Worm (Caenorhabditis elegans) whole organism, L2 larva: ENCODE data around the gene gos-28.

ENCODE experiments used
- C34F6.9 ChIP-seq: fragments of 150-350 bp; optimal IDR thresholded peaks from 2 replicates; lab custom pipeline; 2014; ENCODE audit warnings: missing biosample characterization, missing genetic modification characterization
- F13H6.1 ChIP-seq: sonication (generic microtip); optimal IDR thresholded peaks from 2 replicates; lab custom pipeline; 2016; ENCODE audit warnings: missing genetic modification characterization, missing compliant biosample characterization
- R02D3.7 ChIP-seq: fragments of 150-350 bp; optimal IDR thresholded peaks from 2 replicates; lab custom pipeline; 2014; ENCODE audit warnings: missing biosample characterization, missing genetic modification characterization
- Y55F3AM.14 ChIP-seq: fragments of 200-800 bp; sonication (Bioruptor generic); optimal IDR thresholded peaks from 2 replicates; lab custom pipeline; 2018; ENCODE audit warnings: mild to moderate bottlenecking, missing genetic modification characterization, missing compliant biosample characterization
- ZK546.5 ChIP-seq: sonication (generic microtip); optimal IDR thresholded peaks from 2 replicates; lab custom pipeline; 2017; ENCODE audit warnings: missing biosample characterization, missing genetic modification characterization
- alr-1 ChIP-seq: fragments of 150-350 bp; optimal IDR thresholded peaks from 2 replicates; lab custom pipeline; 2014; ENCODE audit warnings: missing biosample characterization, missing genetic modification characterization
- aly-2 ChIP-seq: fragments of 150-350 bp; optimal IDR thresholded peaks from 2 replicates; lab custom pipeline; 2014; ENCODE audit warnings: missing biosample characterization, missing genetic modification characterization
- ama-1 ChIP-seq: fragments of 150-350 bp; optimal IDR thresholded peaks from 2 replicates; lab custom pipeline; 2018; ENCODE audit warnings: inconsistent platforms
- blmp-1 ChIP-seq: sonication (generic microtip); optimal IDR thresholded peaks from 2 replicates; lab custom pipeline; 2017; ENCODE audit warnings: missing genetic modification characterization, mild to moderate bottlenecking, missing compliant biosample characterization, antibody characterized with exemption, moderate library complexity; ENCODE audit not compliant: insufficient read depth
- ceh-16 ChIP-seq: fragments of 150-350 bp; optimal IDR thresholded peaks from 2 replicates; lab custom pipeline; 2014; ENCODE audit warnings: missing biosample characterization, missing genetic modification characterization
- ceh-82 ChIP-seq: fragments of 150-350 bp; optimal IDR thresholded peaks from 2 replicates; lab custom pipeline; 2014; ENCODE audit warnings: missing biosample characterization, missing genetic modification characterization
- crh-2 ChIP-seq: sonication (generic microtip); optimal IDR thresholded peaks from 2 replicates; lab custom pipeline; 2017; ENCODE audit warnings: missing biosample characterization, missing genetic modification characterization
- dmd-4 ChIP-seq: sonication (generic microtip); optimal IDR thresholded peaks from 2 replicates; lab custom pipeline; 2017; ENCODE audit warnings: missing biosample characterization, missing genetic modification characterization
- egl-27 ChIP-seq: sonication (generic microtip); optimal IDR thresholded peaks from 3 replicates; lab custom pipeline; 2017; ENCODE audit warnings: missing biosample characterization, missing genetic modification reagents, missing genetic modification characterization
- elt-1 ChIP-seq: fragments of 150-350 bp; optimal IDR thresholded peaks from 2 replicates; lab custom pipeline; 2014; ENCODE audit warnings: missing biosample characterization, missing genetic modification characterization
- elt-3 ChIP-seq: sonication (generic microtip); optimal IDR thresholded peaks from 2 replicates; lab custom pipeline; 2017; ENCODE audit warnings: missing biosample characterization, missing genetic modification characterization
- fos-1 ChIP-seq: fragments of 150-350 bp; optimal IDR thresholded peaks from 2 replicates; lab custom pipeline; 2014; ENCODE audit warnings: missing biosample characterization, missing genetic modification characterization
- gmeb-1 ChIP-seq: fragments of 150-350 bp; optimal IDR thresholded peaks from 2 replicates; lab custom pipeline; 2014; ENCODE audit warnings: missing biosample characterization, missing genetic modification characterization
- lin-11 ChIP-seq: fragments of 150-350 bp; sonication (generic microtip); optimal IDR thresholded peaks from 2 replicates; lab custom pipeline; 2014; ENCODE audit warnings: missing biosample characterization, missing genetic modification characterization, inconsistent platforms, mixed read lengths
- lin-13 ChIP-seq: fragments of 150-350 bp; optimal IDR thresholded peaks from 2 replicates; lab custom pipeline; 2014; ENCODE audit warnings: missing biosample characterization, missing genetic modification reagents, missing genetic modification characterization
- lin-39 ChIP-seq: fragments of 150-350 bp; optimal IDR thresholded peaks from 2 replicates; lab custom pipeline; 2014; ENCODE audit warnings: missing biosample characterization, missing genetic modification reagents, missing genetic modification characterization
- lsy-2 ChIP-seq, 2 experiments: fragments of 150-350 bp in 1 of 2; sonication (generic microtip) in 1 of 2; optimal IDR thresholded peaks; 2 replicates each; lab custom pipeline; 2014 to 2017; ENCODE audit warnings: missing biosample characterization in 2 of 2, missing genetic modification characterization in 2 of 2
- mab-5 ChIP-seq: fragments of 150-350 bp; optimal IDR thresholded peaks from 2 replicates; lab custom pipeline; 2014; ENCODE audit warnings: missing biosample characterization, missing genetic modification characterization
- mbf-1 ChIP-seq: sonication (generic microtip); optimal IDR thresholded peaks from 2 replicates; lab custom pipeline; 2017; ENCODE audit warnings: missing biosample characterization, missing genetic modification characterization
- mdl-1 ChIP-seq, 2 experiments: fragments of 150-350 bp in 1 of 2; sonication (generic microtip) in 1 of 2; optimal IDR thresholded peaks; 2 replicates each; lab custom pipeline; 2017; ENCODE audit warnings: missing biosample characterization in 2 of 2, missing genetic modification characterization in 2 of 2
- nhr-10 ChIP-seq: sonication (generic microtip); optimal IDR thresholded peaks from 2 replicates; lab custom pipeline; 2017; ENCODE audit warnings: missing biosample characterization, missing genetic modification characterization
- nhr-11 ChIP-seq: fragments of 150-350 bp; optimal IDR thresholded peaks from 2 replicates; lab custom pipeline; 2014; ENCODE audit warnings: missing biosample characterization, missing genetic modification characterization
- nhr-12 ChIP-seq: fragments of 150-350 bp; optimal IDR thresholded peaks from 2 replicates; lab custom pipeline; 2014; ENCODE audit warnings: missing biosample characterization, missing genetic modification characterization
- nhr-129 ChIP-seq: fragments of 150-350 bp; optimal IDR thresholded peaks from 2 replicates; lab custom pipeline; 2014; ENCODE audit warnings: missing biosample characterization, missing genetic modification characterization
- nhr-21 ChIP-seq: fragments of 150-350 bp; optimal IDR thresholded peaks from 2 replicates; lab custom pipeline; 2014; ENCODE audit warnings: missing biosample characterization, missing genetic modification characterization
- nhr-23 ChIP-seq: fragments of 150-350 bp; optimal IDR thresholded peaks from 2 replicates; lab custom pipeline; 2014; ENCODE audit warnings: missing biosample characterization, missing genetic modification reagents, missing genetic modification characterization
- nhr-237 ChIP-seq: fragments of 150-350 bp; optimal IDR thresholded peaks from 2 replicates; lab custom pipeline; 2014; ENCODE audit warnings: missing biosample characterization, missing genetic modification characterization
- nhr-25 ChIP-seq: fragments of 150-350 bp; sonication (generic microtip); optimal IDR thresholded peaks from 3 replicates; lab custom pipeline; 2014; ENCODE audit warnings: missing biosample characterization, missing genetic modification characterization
- nhr-6 ChIP-seq: fragments of 150-350 bp; optimal IDR thresholded peaks from 2 replicates; lab custom pipeline; 2014; ENCODE audit warnings: missing biosample characterization, missing genetic modification characterization
- nhr-77 ChIP-seq: fragments of 150-350 bp; optimal IDR thresholded peaks from 2 replicates; lab custom pipeline; 2014; ENCODE audit warnings: missing biosample characterization, missing genetic modification characterization
- peb-1 ChIP-seq: fragments of 150-350 bp; optimal IDR thresholded peaks from 2 replicates; lab custom pipeline; 2014; ENCODE audit warnings: missing biosample characterization, missing genetic modification characterization
- sem-4 ChIP-seq: fragments of 150-350 bp; optimal IDR thresholded peaks from 2 replicates; lab custom pipeline; 2014; ENCODE audit warnings: missing biosample characterization, missing genetic modification reagents, missing genetic modification characterization
- skn-1 ChIP-seq: sonication (generic microtip); optimal IDR thresholded peaks from 2 replicates; lab custom pipeline; 2017; ENCODE audit warnings: missing biosample characterization, missing genetic modification characterization
- sma-3 ChIP-seq: sonication (generic microtip); optimal IDR thresholded peaks from 2 replicates; lab custom pipeline; 2016; ENCODE audit warnings: missing genetic modification reagents, missing genetic modification characterization, missing compliant biosample characterization
- sma-9 ChIP-seq, 2 experiments: fragments of 150-350 bp in 1 of 2; sonication (generic microtip) in 1 of 2; optimal IDR thresholded peaks; 2 replicates each; lab custom pipeline; 2014 to 2016; ENCODE audit warnings: missing genetic modification characterization in 2 of 2, mild to moderate bottlenecking in 1 of 2, missing biosample characterization in 1 of 2, missing compliant biosample characterization in 1 of 2, missing genetic modification reagents in 1 of 2, moderate library complexity in 1 of 2
- snpc-4 ChIP-seq: fragments of 150-350 bp; optimal IDR thresholded peaks from 2 replicates; lab custom pipeline; 2014; ENCODE audit warnings: missing biosample characterization, missing genetic modification characterization
- unc-39 ChIP-seq: fragments of 150-350 bp; optimal IDR thresholded peaks from 2 replicates; lab custom pipeline; 2014; ENCODE audit warnings: missing biosample characterization, missing genetic modification characterization
- unc-55 ChIP-seq: fragments of 150-350 bp; sonication (generic microtip); optimal IDR thresholded peaks from 3 replicates; lab custom pipeline; 2014; ENCODE audit warnings: missing biosample characterization, missing genetic modification reagents, missing genetic modification characterization
- unc-62 ChIP-seq: fragments of 150-350 bp; optimal IDR thresholded peaks from 2 replicates; lab custom pipeline; 2014; ENCODE audit warnings: missing biosample characterization, missing genetic modification reagents, missing genetic modification characterization
- zag-1 ChIP-seq: fragments of 150-350 bp; optimal IDR thresholded peaks from 2 replicates; lab custom pipeline; 2014; ENCODE audit warnings: missing biosample characterization, missing genetic modification characterization
- ztf-1 ChIP-seq: fragments of 200-800 bp; sonication (Bioruptor generic); conservative IDR thresholded peaks from 2 replicates; pipeline ENCODE4 v1.3.6; 2022; ENCODE audit warnings: missing genetic modification characterization, missing compliant biosample characterization
- ztf-11 ChIP-seq: sonication (generic microtip); optimal IDR thresholded peaks from 2 replicates; lab custom pipeline; 2017; ENCODE audit warnings: missing biosample characterization, missing genetic modification characterization
- ztf-4 ChIP-seq: fragments of 150-350 bp; optimal IDR thresholded peaks from 2 replicates; lab custom pipeline; 2014; ENCODE audit warnings: missing biosample characterization, missing genetic modification characterization

The gos-28 gene

DNA sequence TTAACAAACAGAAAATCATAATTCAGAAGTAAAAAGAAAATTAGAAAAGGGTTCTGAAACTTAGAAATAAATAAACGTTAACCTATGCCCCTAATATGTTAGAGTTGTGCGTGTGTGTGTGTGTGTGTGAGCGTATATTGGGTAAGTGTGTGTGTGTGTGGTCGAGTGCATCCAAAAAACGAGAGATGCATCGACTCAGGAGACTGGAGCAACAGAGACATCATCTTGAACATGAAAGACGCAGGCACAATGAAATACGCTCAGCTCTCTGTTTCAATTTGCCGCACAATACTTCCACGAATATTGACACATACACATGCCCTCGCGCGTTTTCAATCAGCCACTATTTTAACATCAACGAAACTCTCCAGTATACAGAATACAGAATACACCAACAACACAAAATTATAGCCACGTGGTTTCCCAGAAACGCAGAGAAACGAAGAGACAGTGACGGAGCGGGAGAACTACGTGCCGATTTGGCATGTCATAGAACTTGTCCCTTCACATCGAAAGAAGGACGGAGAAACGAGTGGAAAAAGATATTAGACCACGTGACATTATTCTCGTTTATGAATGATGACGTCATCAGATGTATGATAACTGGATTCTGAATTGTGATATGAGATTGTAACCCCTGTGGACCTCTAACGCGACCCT lies 27.3 kb upstream of the gos-28 start:
- TF ChIP-seq lsy-2 (tag; optimal IDR thresholded peaks at IDR 0.05; lab: Kevin White, UChicago) (peak; percentile 33 to 76), nhr-23 (tag; lab: Kevin White, UChicago) (no peak), aly-2 (no peak), skn-1 (tag; lab: Kevin White, UChicago) (peak; percentile 16), nhr-21 (tag; lab: Kevin White, UChicago) (peak; percentile 93), nhr-10 (peak; percentile 8), egl-27 (tag; lab: Kevin White, UChicago) (peak; percentile 60), snpc-4 (peak; percentile 41), elt-1 (tag; lab: Kevin White, UChicago) (no peak), nhr-6 (tag; lab: Kevin White, UChicago) (peak; percentile 67), elt-3 (tag; lab: Kevin White, UChicago) (no peak), fos-1 (tag; lab: Kevin White, UChicago) (peak; percentile 75), zag-1 (no peak), ceh-82 (no peak), blmp-1 (tag; lab: Kevin White, UChicago) (peak; percentile 75), nhr-11 (no peak), peb-1 (tag; lab: Kevin White, UChicago) (no peak), unc-62 (GFP tag; lab: Kevin White, UChicago) (peak; percentile 15), sem-4 (tag; lab: Kevin White, UChicago) (peak; percentile 70), Y55F3AM.14 (GFP tag; lab: Kevin White, UChicago) (peak; percentile 66), nhr-77 (tag; lab: Kevin White, UChicago) (no peak), crh-2 (tag; lab: Kevin White, UChicago) (peak; percentile 92), sma-3 (peak; percentile 95), lin-13 (GFP tag; lab: Kevin White, UChicago) (peak; percentile 17), nhr-129 (tag; lab: Kevin White, UChicago) (peak; percentile 92), nhr-25 (peak; percentile 97), dmd-4 (tag; lab: Kevin White, UChicago) (no peak), mbf-1 (tag; lab: Kevin White, UChicago) (no peak), mdl-1 (tag; optimal IDR thresholded peaks at IDR 0.05; lab: Kevin White, UChicago) (peak; percentile 92 to 96), sma-9 (GFP tag; optimal IDR thresholded peaks at IDR 0.05; lab: Kevin White, UChicago) (peak; percentile 91), sma-9 (tag; optimal IDR thresholded peaks at IDR 0.05; lab: Kevin White, UChicago) (no peak), unc-55 (GFP tag; lab: Kevin White, UChicago) (peak; percentile 52), C34F6.9 (tag; lab: Kevin White, UChicago) (peak; percentile 82), unc-39 (tag; lab: Kevin White, UChicago) (no peak), lin-11 (tag; lab: Kevin White, UChicago) (no peak), ama-1 (lab: Kevin White, UChicago) (peak; percentile 59), alr-1 (no peak), nhr-12 (tag; lab: Kevin White, UChicago) (no peak), R02D3.7 (tag; lab: Kevin White, UChicago) (no peak), F13H6.1 (tag; lab: Kevin White, UChicago) (peak; percentile 58), ztf-11 (no peak), ztf-1 (no peak), nhr-237 (tag; lab: Kevin White, UChicago) (no peak), ztf-4 (tag; lab: Kevin White, UChicago) (peak; percentile 89), lin-39 (no peak), ZK546.5 (tag; lab: Kevin White, UChicago) (no peak), mab-5 (tag; lab: Kevin White, UChicago) (no peak), gmeb-1 (tag; lab: Kevin White, UChicago) (peak; percentile 69), ceh-16 (tag; lab: Kevin White, UChicago) (no peak)
